Worm (Caenorhabditis elegans): ENCODE data around the gene K12H6.12.

ce11 chrII:2780804-2781203, 27.2 kb upstream of the K12H6.12 start:
- TF ChIP-seq lin-32 (GFP tag; optimal IDR thresholded peaks at IDR 0.05) (no peak), nhr-28 (tag; optimal IDR thresholded peaks at IDR 0.05) (no peak)

Data from whole organism, mixed stage, embryonic.